Worm (Caenorhabditis elegans) whole organism, L2 larva: ENCODE results near the gene unc-23.
A peak's percentile ranks its signal among the peaks of the same experiment; 100 is the strongest.

Experiments used
- C34F6.9 ChIP-seq: fragments of 150-350 bp; optimal IDR thresholded peaks from 2 replicates; lab custom pipeline; 2014; ENCODE audit warnings: missing biosample characterization, missing genetic modification characterization
- F13H6.1 ChIP-seq: sonication (generic microtip); optimal IDR thresholded peaks from 2 replicates; lab custom pipeline; 2016; ENCODE audit warnings: missing genetic modification characterization, missing compliant biosample characterization
- R02D3.7 ChIP-seq: fragments of 150-350 bp; optimal IDR thresholded peaks from 2 replicates; lab custom pipeline; 2014; ENCODE audit warnings: missing biosample characterization, missing genetic modification characterization
- Y55F3AM.14 ChIP-seq: fragments of 200-800 bp; sonication (Bioruptor generic); optimal IDR thresholded peaks from 2 replicates; lab custom pipeline; 2018; ENCODE audit warnings: mild to moderate bottlenecking, missing genetic modification characterization, missing compliant biosample characterization
- ZK546.5 ChIP-seq: sonication (generic microtip); optimal IDR thresholded peaks from 2 replicates; lab custom pipeline; 2017; ENCODE audit warnings: missing biosample characterization, missing genetic modification characterization
- ama-1 ChIP-seq: fragments of 150-350 bp; optimal IDR thresholded peaks from 2 replicates; lab custom pipeline; 2018; ENCODE audit warnings: inconsistent platforms
- blmp-1 ChIP-seq: sonication (generic microtip); optimal IDR thresholded peaks from 2 replicates; lab custom pipeline; 2017; ENCODE audit warnings: missing genetic modification characterization, mild to moderate bottlenecking, missing compliant biosample characterization, antibody characterized with exemption, moderate library complexity; ENCODE audit not compliant: insufficient read depth
- ceh-16 ChIP-seq: fragments of 150-350 bp; optimal IDR thresholded peaks from 2 replicates; lab custom pipeline; 2014; ENCODE audit warnings: missing biosample characterization, missing genetic modification characterization
- crh-2 ChIP-seq: sonication (generic microtip); optimal IDR thresholded peaks from 2 replicates; lab custom pipeline; 2017; ENCODE audit warnings: missing biosample characterization, missing genetic modification characterization
- elt-3 ChIP-seq: sonication (generic microtip); optimal IDR thresholded peaks from 2 replicates; lab custom pipeline; 2017; ENCODE audit warnings: missing biosample characterization, missing genetic modification characterization
- fos-1 ChIP-seq: fragments of 150-350 bp; optimal IDR thresholded peaks from 2 replicates; lab custom pipeline; 2014; ENCODE audit warnings: missing biosample characterization, missing genetic modification characterization
- gmeb-1 ChIP-seq: fragments of 150-350 bp; optimal IDR thresholded peaks from 2 replicates; lab custom pipeline; 2014; ENCODE audit warnings: missing biosample characterization, missing genetic modification characterization
- lin-11 ChIP-seq: fragments of 150-350 bp; sonication (generic microtip); optimal IDR thresholded peaks from 2 replicates; lab custom pipeline; 2014; ENCODE audit warnings: missing biosample characterization, missing genetic modification characterization, inconsistent platforms, mixed read lengths
- lin-13 ChIP-seq: fragments of 150-350 bp; optimal IDR thresholded peaks from 2 replicates; lab custom pipeline; 2014; ENCODE audit warnings: missing biosample characterization, missing genetic modification reagents, missing genetic modification characterization
- lsy-2 ChIP-seq, 2 experiments: fragments of 150-350 bp in 1 of 2; sonication (generic microtip) in 1 of 2; optimal IDR thresholded peaks; 2 replicates each; lab custom pipeline; 2014 to 2017; ENCODE audit warnings: missing biosample characterization in 2 of 2, missing genetic modification characterization in 2 of 2
- mab-5 ChIP-seq: fragments of 150-350 bp; optimal IDR thresholded peaks from 2 replicates; lab custom pipeline; 2014; ENCODE audit warnings: missing biosample characterization, missing genetic modification characterization
- mbf-1 ChIP-seq: sonication (generic microtip); optimal IDR thresholded peaks from 2 replicates; lab custom pipeline; 2017; ENCODE audit warnings: missing biosample characterization, missing genetic modification characterization
- nhr-11 ChIP-seq: fragments of 150-350 bp; optimal IDR thresholded peaks from 2 replicates; lab custom pipeline; 2014; ENCODE audit warnings: missing biosample characterization, missing genetic modification characterization
- nhr-129 ChIP-seq: fragments of 150-350 bp; optimal IDR thresholded peaks from 2 replicates; lab custom pipeline; 2014; ENCODE audit warnings: missing biosample characterization, missing genetic modification characterization
- nhr-21 ChIP-seq: fragments of 150-350 bp; optimal IDR thresholded peaks from 2 replicates; lab custom pipeline; 2014; ENCODE audit warnings: missing biosample characterization, missing genetic modification characterization
- nhr-23 ChIP-seq: fragments of 150-350 bp; optimal IDR thresholded peaks from 2 replicates; lab custom pipeline; 2014; ENCODE audit warnings: missing biosample characterization, missing genetic modification reagents, missing genetic modification characterization
- nhr-237 ChIP-seq: fragments of 150-350 bp; optimal IDR thresholded peaks from 2 replicates; lab custom pipeline; 2014; ENCODE audit warnings: missing biosample characterization, missing genetic modification characterization
- nhr-25 ChIP-seq: fragments of 150-350 bp; sonication (generic microtip); optimal IDR thresholded peaks from 3 replicates; lab custom pipeline; 2014; ENCODE audit warnings: missing biosample characterization, missing genetic modification characterization
- nhr-6 ChIP-seq: fragments of 150-350 bp; optimal IDR thresholded peaks from 2 replicates; lab custom pipeline; 2014; ENCODE audit warnings: missing biosample characterization, missing genetic modification characterization
- nhr-77 ChIP-seq: fragments of 150-350 bp; optimal IDR thresholded peaks from 2 replicates; lab custom pipeline; 2014; ENCODE audit warnings: missing biosample characterization, missing genetic modification characterization
- peb-1 ChIP-seq: fragments of 150-350 bp; optimal IDR thresholded peaks from 2 replicates; lab custom pipeline; 2014; ENCODE audit warnings: missing biosample characterization, missing genetic modification characterization
- sem-4 ChIP-seq: fragments of 150-350 bp; optimal IDR thresholded peaks from 2 replicates; lab custom pipeline; 2014; ENCODE audit warnings: missing biosample characterization, missing genetic modification reagents, missing genetic modification characterization
- sma-3 ChIP-seq: sonication (generic microtip); optimal IDR thresholded peaks from 2 replicates; lab custom pipeline; 2016; ENCODE audit warnings: missing genetic modification reagents, missing genetic modification characterization, missing compliant biosample characterization
- sma-9 ChIP-seq, 2 experiments: fragments of 150-350 bp in 1 of 2; sonication (generic microtip) in 1 of 2; optimal IDR thresholded peaks; 2 replicates each; lab custom pipeline; 2014 to 2016; ENCODE audit warnings: missing genetic modification characterization in 2 of 2, mild to moderate bottlenecking in 1 of 2, missing biosample characterization in 1 of 2, missing compliant biosample characterization in 1 of 2, missing genetic modification reagents in 1 of 2, moderate library complexity in 1 of 2
- snpc-4 ChIP-seq: fragments of 150-350 bp; optimal IDR thresholded peaks from 2 replicates; lab custom pipeline; 2014; ENCODE audit warnings: missing biosample characterization, missing genetic modification characterization
- unc-39 ChIP-seq: fragments of 150-350 bp; optimal IDR thresholded peaks from 2 replicates; lab custom pipeline; 2014; ENCODE audit warnings: missing biosample characterization, missing genetic modification characterization
- unc-62 ChIP-seq: fragments of 150-350 bp; optimal IDR thresholded peaks from 2 replicates; lab custom pipeline; 2014; ENCODE audit warnings: missing biosample characterization, missing genetic modification reagents, missing genetic modification characterization
- zag-1 ChIP-seq: fragments of 150-350 bp; optimal IDR thresholded peaks from 2 replicates; lab custom pipeline; 2014; ENCODE audit warnings: missing biosample characterization, missing genetic modification characterization
- ztf-1 ChIP-seq: fragments of 200-800 bp; sonication (Bioruptor generic); conservative IDR thresholded peaks from 2 replicates; pipeline ENCODE4 v1.3.6; 2022; ENCODE audit warnings: missing genetic modification characterization, missing compliant biosample characterization
- ztf-11 ChIP-seq: sonication (generic microtip); optimal IDR thresholded peaks from 2 replicates; lab custom pipeline; 2017; ENCODE audit warnings: missing biosample characterization, missing genetic modification characterization

unc-23 gene

ce11 chrV:8934264-8934663, 1.9 kb upstream of the unc-23 start:
- no peak for TF ChIP-seq R02D3.7 (tag; lab: Kevin White, UChicago)
- TF ChIP-seq unc-39 (tag; lab: Kevin White, UChicago): no peak
- TF ChIP-seq ceh-16: no peak
- peak; percentile 35 for TF ChIP-seq sma-3 (GFP tag; lab: Kevin White, UChicago)

- peak; percentile 31 for TF ChIP-seq nhr-21 (tag; lab: Kevin White, UChicago)
- peak in 1 of 2 experiments; percentile 24 for TF ChIP-seq lsy-2 (tag; optimal IDR thresholded peaks at IDR 0.05; lab: Kevin White, UChicago)
- peak; percentile 40 for TF ChIP-seq sma-3 (GFP tag; lab: Kevin White, UChicago)
- TF ChIP-seq crh-2: peak; percentile 36
- peak; percentile 77 for TF ChIP-seq ama-1 (lab: Kevin White, UChicago)
- no peak for TF ChIP-seq snpc-4 (tag; lab: Kevin White, UChicago)
- TF ChIP-seq nhr-25 (tag; lab: Kevin White, UChicago): peak; percentile 22
- peak; percentile 64 for TF ChIP-seq sma-9 (GFP tag; optimal IDR thresholded peaks at IDR 0.05; lab: Kevin White, UChicago)
- no peak for TF ChIP-seq sma-9 (tag; optimal IDR thresholded peaks at IDR 0.05; lab: Kevin White, UChicago)
- TF ChIP-seq blmp-1 (tag; lab: Kevin White, UChicago): peak; percentile 10
- TF ChIP-seq gmeb-1 (tag; lab: Kevin White, UChicago): peak; percentile 29
- no peak for TF ChIP-seq peb-1 (tag; lab: Kevin White, UChicago)
- peak; percentile 48 for TF ChIP-seq nhr-129 (tag; lab: Kevin White, UChicago)
- peak; percentile 80 for TF ChIP-seq fos-1 (tag; lab: Kevin White, UChicago)
- TF ChIP-seq unc-39 (tag; lab: Kevin White, UChicago): no peak
- TF ChIP-seq, all 48 proteins: peak for 11
These were observed 1.1 kb upstream of the unc-23 start for ce11 chrV:8935104-8935503.

- TF ChIP-seq nhr-11 (tag; lab: Kevin White, UChicago) (no peak), lsy-2 (tag; optimal IDR thresholded peaks at IDR 0.05; lab: Kevin White, UChicago) (peak in 1 of 2 experiments; percentile 10), ceh-16 (peak; percentile 48), C34F6.9 (tag; lab: Kevin White, UChicago) (peak; percentile 47), nhr-23 (tag; lab: Kevin White, UChicago) (no peak), crh-2 (no peak), nhr-77 (tag; lab: Kevin White, UChicago) (no peak), F13H6.1 (tag; lab: Kevin White, UChicago) (peak; percentile 5), mab-5 (tag; lab: Kevin White, UChicago) (no peak), ztf-1 (GFP tag; lab: Robert Waterston, UW) (no peak), elt-3 (tag; lab: Kevin White, UChicago) (no peak), ztf-11 (tag; lab: Kevin White, UChicago) (no peak), nhr-237 (tag; lab: Kevin White, UChicago) (no peak), nhr-129 (tag; lab: Kevin White, UChicago) (peak; percentile 12), blmp-1 (tag; lab: Kevin White, UChicago) (no peak), nhr-6 (tag; lab: Kevin White, UChicago) (peak; percentile 34), gmeb-1 (tag; lab: Kevin White, UChicago) (no peak), ZK546.5 (tag; lab: Kevin White, UChicago) (no peak), snpc-4 (tag; lab: Kevin White, UChicago) (no peak), lin-11 (tag; lab: Kevin White, UChicago) (no peak), sem-4 (no peak), fos-1 (tag; lab: Kevin White, UChicago) (peak; percentile 62), nhr-25 (tag; lab: Kevin White, UChicago) (no peak), unc-62 (no peak), lin-13 (GFP tag; lab: Kevin White, UChicago) (no peak), mbf-1 (tag; lab: Kevin White, UChicago) (no peak)
These were observed 774 bp downstream of the unc-23 start for ce11 chrV:8936791-8937475.

ce11 chrV:8937476-8938249, 1.5 kb downstream of the unc-23 start:
- TF ChIP-seq zag-1 (tag; lab: Kevin White, UChicago) (no peak), mab-5 (tag; lab: Kevin White, UChicago) (no peak), lsy-2 (tag; optimal IDR thresholded peaks at IDR 0.05; lab: Kevin White, UChicago) (no peak), ztf-11 (tag; lab: Kevin White, UChicago) (no peak), lin-13 (GFP tag; lab: Kevin White, UChicago) (no peak), ama-1 (lab: Kevin White, UChicago) (peak; percentile 75), snpc-4 (tag; lab: Kevin White, UChicago) (no peak), Y55F3AM.14 (GFP tag; lab: Kevin White, UChicago) (no peak)
